Fruit fly (Drosophila melanogaster): ENCODE measurements around the gene Ho.

Ho gene

dm6 chr3R:11649449-11649848, 30.1 kb upstream of the Ho start (continued):
- no peak for TF ChIP-seq Dfd (GFP tag; optimal IDR thresholded peaks at IDR 0.05)
- peak; percentile 53; the same call in 1 of the 3 replicates for TF ChIP-seq z (GFP tag; IDR thresholded peaks at IDR 0.05)
- TF ChIP-seq bsh (GFP tag; optimal IDR thresholded peaks at IDR 0.05): peak in 1 of 2 experiments; percentile 87
- peak; percentile 82 for TF ChIP-seq CG4707 (GFP tag; optimal IDR thresholded peaks at IDR 0.05)
- peak; percentile 94 to 96 for TF ChIP-seq Hr51 (GFP tag; optimal IDR thresholded peaks at IDR 0.05)
- peak; percentile 92 for TF ChIP-seq onecut (GFP tag; IDR thresholded peaks at IDR 0.05)
- TF ChIP-seq CG18764 (GFP tag; optimal IDR thresholded peaks at IDR 0.05): peak; percentile 92
- TF ChIP-seq CG6689 (GFP tag; IDR thresholded peaks at IDR 0.05): peak; percentile 95
- TF ChIP-seq fd102C (GFP tag; optimal IDR thresholded peaks at IDR 0.05): peak; percentile 54
- peak; percentile 85 for TF ChIP-seq CG9437 (GFP tag; optimal IDR thresholded peaks at IDR 0.05)
- TF ChIP-seq CG10462 (GFP tag; optimal IDR thresholded peaks at IDR 0.05): peak; percentile 89
- peak; percentile 94 for TF ChIP-seq CG17361 (GFP tag; IDR thresholded peaks at IDR 0.05)
- TF ChIP-seq CG10431 (GFP tag; optimal IDR thresholded peaks at IDR 0.05): peak; percentile 60
- TF ChIP-seq CG12219 (GFP tag; optimal IDR thresholded peaks at IDR 0.05): peak; percentile 94
- peak; percentile 99 for TF ChIP-seq lilli (GFP tag; optimal IDR thresholded peaks at IDR 0.05)
- TF ChIP-seq knrl (GFP tag; IDR thresholded peaks at IDR 0.05; ENCODE audit: partially characterized antibody): no peak
- TF ChIP-seq caup (GFP tag; optimal IDR thresholded peaks at IDR 0.05; ENCODE audit: severe bottlenecking): peak; percentile 96
- peak; percentile 64 for TF ChIP-seq CG30020 (tag; optimal IDR thresholded peaks at IDR 0.05)
- peak; percentile 8 for TF ChIP-seq TFAM (GFP tag; optimal IDR thresholded peaks at IDR 0.05)
- TF ChIP-seq CG12299 (tag; optimal IDR thresholded peaks at IDR 0.05): peak; percentile 94
- TF ChIP-seq Hsf (GFP tag; optimal IDR thresholded peaks at IDR 0.05): peak; percentile 97
- peak; percentile 99 for TF ChIP-seq Rfx (GFP tag; IDR thresholded peaks at IDR 0.05)
- peak; percentile 97 for TF ChIP-seq maf-S (GFP tag; optimal IDR thresholded peaks at IDR 0.05)
- peak; percentile 83 for TF ChIP-seq CG4617 (GFP tag; optimal IDR thresholded peaks at IDR 0.05; ENCODE audit: borderline replicate concordance)
- TF ChIP-seq dpn (GFP tag; optimal IDR thresholded peaks at IDR 0.05): peak; percentile 98
- TF ChIP-seq Drgx (GFP tag; IDR thresholded peaks at IDR 0.05): peak; percentile 89
- TF ChIP-seq Atf6 (GFP tag; IDR thresholded peaks at IDR 0.05): peak; percentile 97
- TF ChIP-seq CG7987 (GFP tag; optimal IDR thresholded peaks at IDR 0.05): peak; percentile 87
- TF ChIP-seq CG9797 (GFP tag; optimal IDR thresholded peaks at IDR 0.05): no peak
- peak; percentile 82 for TF ChIP-seq twi (tag; optimal IDR thresholded peaks at IDR 0.05)
- TF ChIP-seq ato (GFP tag; IDR thresholded peaks at IDR 0.05; ENCODE audit: partially characterized antibody): no peak
- TF ChIP-seq eyg (GFP tag; optimal IDR thresholded peaks at IDR 0.05): peak; percentile 96
- peak; percentile 93 for TF ChIP-seq oc (tag; optimal IDR thresholded peaks at IDR 0.05)
- TF ChIP-seq peb (GFP tag; IDR thresholded peaks at IDR 0.05): peak; percentile 91
- peak; percentile 80 for TF ChIP-seq E2f2 (GFP tag; IDR thresholded peaks at IDR 0.05)
- TF ChIP-seq hth (optimal IDR thresholded peaks at IDR 0.05): no peak
- TF ChIP-seq Pdp1 (GFP tag; optimal IDR thresholded peaks at IDR 0.05): peak; percentile 95 to 98
- peak; percentile 96 for TF ChIP-seq CG3281 (GFP tag; optimal IDR thresholded peaks at IDR 0.05)
- TF ChIP-seq CG4282 (GFP tag; optimal IDR thresholded peaks at IDR 0.05): peak; percentile 96
- TF ChIP-seq CG3407 (GFP tag; optimal IDR thresholded peaks at IDR 0.05): peak; percentile 66
- peak; percentile 88 for TF ChIP-seq CG3163 (GFP tag; optimal IDR thresholded peaks at IDR 0.05)
- peak; percentile 93 for TF ChIP-seq ara (GFP tag; IDR thresholded peaks at IDR 0.05)
- TF ChIP-seq mirr (GFP tag; optimal IDR thresholded peaks at IDR 0.05): peak; percentile 98
- TF ChIP-seq wor (GFP tag; IDR thresholded peaks at IDR 0.05): peak; percentile 91
- peak in 1 of 2 experiments; percentile 46 for TF ChIP-seq Hr78 (GFP tag; optimal IDR thresholded peaks at IDR 0.05)
- TF ChIP-seq Trl (optimal IDR thresholded peaks at IDR 0.05): no peak
- peak; percentile 98 for TF ChIP-seq Trl (GFP tag; optimal IDR thresholded peaks at IDR 0.05)
- TF ChIP-seq CG6765 (GFP tag; optimal IDR thresholded peaks at IDR 0.05): peak; percentile 94
- TF ChIP-seq CG1792 (GFP tag; optimal IDR thresholded peaks at IDR 0.05): peak; percentile 95
- peak; percentile 94 for TF ChIP-seq CG12391 (tag; optimal IDR thresholded peaks at IDR 0.05)
- peak; percentile 94 for TF ChIP-seq MBD-R2 (GFP tag; IDR thresholded peaks at IDR 0.05)
